Worm (Caenorhabditis elegans) whole organism, L1 larva: ENCODE results near the gene arrd-19.

Experiments used
- lin-13 ChIP-seq: fragments of 150-350 bp; optimal IDR thresholded peaks from 2 replicates; lab custom pipeline; 2014; ENCODE audit warnings: missing biosample characterization, missing genetic modification reagents, missing genetic modification characterization
- mdl-1 ChIP-seq, 2 experiments: fragments of 150-350 bp; optimal IDR thresholded peaks; 2 replicates each; lab custom pipeline; 2014 to 2017; ENCODE audit warnings: missing biosample characterization in 2 of 2, missing genetic modification characterization in 2 of 2, inconsistent platforms in 1 of 2
- nhr-12 ChIP-seq: sonication (generic microtip); optimal IDR thresholded peaks from 2 replicates; lab custom pipeline; 2017; ENCODE audit warnings: missing biosample characterization, missing genetic modification characterization
- nhr-76 ChIP-seq: sonication (generic microtip); optimal IDR thresholded peaks from 2 replicates; lab custom pipeline; 2017; ENCODE audit warnings: missing biosample characterization, missing genetic modification characterization
- ztf-11 ChIP-seq, 2 experiments: sonication (generic microtip); optimal IDR thresholded peaks; 2 replicates each; lab custom pipeline; 2016 to 2017; ENCODE audit warnings: missing genetic modification characterization in 2 of 2, missing biosample characterization in 1 of 2, missing compliant biosample characterization in 1 of 2

DNA sequence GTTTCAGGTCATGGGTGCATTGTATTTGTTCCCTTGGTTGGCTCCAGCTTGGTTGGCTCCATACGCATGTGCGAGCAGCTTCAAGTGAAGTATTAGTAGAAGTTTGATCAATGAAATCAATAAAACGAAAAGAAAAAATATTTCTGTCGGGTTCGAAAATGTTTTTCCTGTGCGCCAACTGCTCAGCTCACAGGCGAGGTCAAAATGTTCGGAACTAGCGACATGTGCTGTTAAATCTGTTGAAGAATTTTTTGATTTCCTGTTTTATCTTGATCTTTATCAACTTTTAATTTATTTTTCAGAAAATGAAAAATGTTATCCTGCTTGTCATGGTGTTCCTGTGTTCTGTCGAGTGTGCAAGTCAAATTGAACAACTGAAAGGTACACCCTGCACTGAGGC is 33.8 kb downstream of the arrd-19 start, which contains the start of gene T28A11.25:
- TF ChIP-seq mdl-1 (tag; optimal IDR thresholded peaks at IDR 0.05; lab: Kevin White, UChicago) (no peak), lin-13 (GFP tag; lab: Kevin White, UChicago) (no peak), ztf-11 (tag; optimal IDR thresholded peaks at IDR 0.05; lab: Kevin White, UChicago) (no peak), nhr-12 (tag; lab: Kevin White, UChicago) (no peak), nhr-76 (tag; lab: Kevin White, UChicago) (no peak)
